Worm (Caenorhabditis elegans): Measurements from ENCODE around the gene xnd-1.

DNA sequence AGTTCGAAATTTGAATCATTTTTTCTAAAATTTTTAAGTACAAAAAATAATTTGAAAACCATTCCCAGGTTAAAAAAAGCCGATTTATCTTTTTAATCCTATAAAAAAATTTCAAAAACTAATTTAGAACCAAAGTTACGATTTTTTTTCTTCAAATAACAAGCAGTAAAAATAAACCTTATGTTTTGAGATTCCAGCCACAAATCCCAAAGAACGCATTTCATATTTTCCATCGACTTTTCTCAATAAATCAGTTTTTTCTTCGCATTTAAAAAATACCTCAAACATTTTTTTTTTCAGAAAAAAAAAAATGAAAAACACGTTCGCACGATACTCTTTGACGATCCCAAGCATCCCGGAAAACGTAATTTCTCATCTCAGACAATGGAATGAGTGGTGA, 30.9 kb downstream of the xnd-1 start, which contains the start of gene ckk-1:
- TF ChIP-seq akir-1 (GFP tag; optimal IDR thresholded peaks at IDR 0.05) (no peak), lin-40 (tag; optimal IDR thresholded peaks at IDR 0.05) (no peak), pha-4 (tag; optimal IDR thresholded peaks at IDR 0.05) (no peak), nfyb-1 (GFP tag; IDR thresholded peaks at IDR 0.05) (no peak), F10E7.11 (tag; optimal IDR thresholded peaks at IDR 0.05) (no peak), let-607 (tag; optimal IDR thresholded peaks at IDR 0.05) (no peak), F37B4.10 (GFP tag; IDR thresholded peaks at IDR 0.05) (no peak), nfya-1 (tag; optimal IDR thresholded peaks at IDR 0.05; ENCODE audit: borderline replicate concordance, insufficient read depth) (no peak), ama-1 (optimal IDR thresholded peaks at IDR 0.05) (no peak), ama-1 (GFP tag; optimal IDR thresholded peaks at IDR 0.05) (no peak), ceh-100 (GFP tag; IDR thresholded peaks at IDR 0.05) (no peak), ztf-18 (tag; optimal IDR thresholded peaks at IDR 0.05) (no peak)
